Worm (Caenorhabditis elegans) whole organism, midembryonic: ENCODE results near the gene fbxa-83.

Experiments
- T22C8.4 ChIP-seq: fragments of 200-800 bp; sonication (Bioruptor generic); IDR thresholded peaks from 2 replicates; pipeline ENCODE4 v1.3.6; 2022; ENCODE audit warnings: missing genetic modification characterization, missing compliant biosample characterization
- cog-1 ChIP-seq: sonication (generic microtip); optimal IDR thresholded peaks from 2 replicates; lab custom pipeline; 2016; ENCODE audit warnings: missing genetic modification characterization, missing compliant biosample characterization
- flt-1 ChIP-seq: fragments of 200-800 bp; sonication (Bioruptor generic); IDR thresholded peaks from 2 replicates; pipeline ENCODE4 v1.3.6; 2022; ENCODE audit warnings: missing genetic modification characterization, missing compliant biosample characterization
- klf-2 ChIP-seq: fragments of 200-800 bp; sonication (Bioruptor generic); conservative IDR thresholded peaks from 2 replicates; pipeline ENCODE4 v1.3.6; 2022; ENCODE audit warnings: missing genetic modification reagents, missing genetic modification characterization, missing compliant biosample characterization
- med-1 ChIP-seq: sonication (generic microtip); optimal IDR thresholded peaks from 2 replicates; lab custom pipeline; 2017; ENCODE audit warnings: missing genetic modification characterization, mild to moderate bottlenecking, missing compliant biosample characterization, antibody characterized with exemption, missing genetic modification reagents; ENCODE audit not compliant: insufficient read depth
- ref-1 ChIP-seq: fragments of 200-800 bp; sonication (Bioruptor generic); conservative IDR thresholded peaks from 2 replicates; pipeline ENCODE4 v1.3.6; 2022; ENCODE audit warnings: missing genetic modification reagents, missing genetic modification characterization, missing compliant biosample characterization
- tab-1 ChIP-seq: fragments of 200-800 bp; sonication (Bioruptor generic); IDR thresholded peaks from 2 replicates; pipeline ENCODE4 v1.3.6; 2022; ENCODE audit warnings: missing genetic modification characterization, missing compliant biosample characterization
- ztf-23 ChIP-seq: fragments of 200-800 bp; sonication (Bioruptor generic); IDR thresholded peaks from 2 replicates; pipeline ENCODE4 v1.3.6; 2022; ENCODE audit warnings: missing genetic modification reagents, missing genetic modification characterization, missing compliant biosample characterization
- ztf-29 ChIP-seq: fragments of 200-800 bp; sonication (Bioruptor generic); IDR thresholded peaks from 2 replicates; pipeline ENCODE4 v1.3.6; 2022; ENCODE audit warnings: missing genetic modification reagents, missing genetic modification characterization, missing compliant biosample characterization

fbxa-83 gene

DNA sequence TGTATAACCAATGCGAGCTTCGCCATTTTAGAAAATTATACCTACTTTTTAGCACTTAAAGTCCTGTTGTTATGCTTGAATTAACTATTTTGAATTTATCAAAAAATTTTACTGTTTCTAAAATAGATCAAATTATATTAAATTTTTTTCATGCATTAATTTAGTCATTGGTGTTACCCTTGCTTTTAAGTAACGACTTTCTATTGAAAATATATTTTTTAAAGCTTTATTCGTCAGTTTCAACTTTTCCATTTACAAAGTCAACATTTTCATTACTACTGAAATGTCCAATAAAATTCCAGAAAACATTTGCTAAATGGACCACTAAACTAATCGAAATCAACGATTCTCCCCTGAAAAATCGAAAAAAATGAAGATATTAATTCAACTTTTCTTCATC, 34.6 kb downstream of the fbxa-83 start, which contains the start of gene Y64G10A.7:
Y64G10A.7 (plus strand) TSS at position 301 of the 400 bp plus-strand sequence.
- TF ChIP-seq med-1 (no peak), ztf-23 (GFP tag; lab: Robert Waterston, UW) (no peak), klf-2 (no peak), tab-1 (GFP tag; lab: Robert Waterston, UW) (no peak), flt-1 (GFP tag; lab: Robert Waterston, UW) (no peak), ztf-29 (no peak)

DNA sequence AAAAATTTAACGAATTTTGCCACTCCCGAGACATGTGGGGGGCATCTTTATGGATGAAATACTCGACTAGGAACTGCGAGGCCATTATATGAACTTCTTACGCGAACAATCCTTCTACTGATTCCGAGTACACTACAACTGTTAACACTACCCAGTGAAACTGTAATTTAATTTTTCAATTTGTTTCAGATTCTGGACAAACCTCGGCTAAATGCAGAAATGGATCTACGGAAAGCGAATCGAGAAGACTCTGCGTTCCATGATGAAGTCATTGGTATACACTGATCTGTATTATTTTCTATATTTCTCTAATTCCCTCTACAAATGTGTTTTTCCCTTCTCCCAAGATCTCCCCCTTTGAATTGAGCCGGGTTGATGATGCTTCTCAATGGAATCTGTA, 41.3 kb downstream of the fbxa-83 start:
- TF ChIP-seq ztf-23 (GFP tag; lab: Robert Waterston, UW) (no peak), cog-1 (no peak)

DNA sequence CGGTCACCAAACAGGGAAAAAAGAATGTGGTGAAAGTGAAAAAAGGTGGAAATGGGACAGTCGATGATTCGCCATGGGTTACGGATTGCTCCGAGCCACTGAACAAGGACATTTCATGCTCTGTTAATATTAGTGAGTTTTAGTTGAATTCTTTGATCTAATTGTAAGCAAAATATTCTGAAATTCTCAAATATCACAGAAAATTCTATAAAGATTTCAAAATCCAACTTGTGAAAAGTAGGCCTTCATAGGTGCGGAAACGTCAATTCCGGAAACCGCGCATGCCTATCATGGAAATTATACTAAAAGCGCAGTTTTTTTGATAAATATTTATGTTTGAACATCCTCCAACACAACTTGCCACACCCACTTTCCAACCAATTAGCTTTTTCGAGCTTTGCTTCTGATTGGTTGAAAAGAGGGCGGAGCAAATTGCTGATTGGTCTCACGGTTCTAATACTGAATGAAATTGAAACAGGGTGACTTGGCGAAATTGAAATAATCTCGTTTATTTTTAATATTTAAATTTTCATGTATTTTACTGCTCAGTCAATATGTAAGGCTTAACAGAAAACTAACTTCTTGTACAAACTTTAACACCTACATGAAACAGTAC, 49.3 kb downstream of the fbxa-83 start:
- no peak for TF ChIP-seq tab-1 (GFP tag; lab: Robert Waterston, UW)
- no peak for TF ChIP-seq cog-1
- TF ChIP-seq ztf-29: no peak
- TF ChIP-seq med-1: no peak
- TF ChIP-seq klf-2: no peak
- TF ChIP-seq T22C8.4 (GFP tag; lab: Robert Waterston, UW): no peak
- TF ChIP-seq ztf-23 (GFP tag; lab: Robert Waterston, UW): no peak
- no peak for TF ChIP-seq ref-1 (GFP tag; lab: Robert Waterston, UW)
- TF ChIP-seq flt-1 (GFP tag; lab: Robert Waterston, UW): no peak

DNA sequence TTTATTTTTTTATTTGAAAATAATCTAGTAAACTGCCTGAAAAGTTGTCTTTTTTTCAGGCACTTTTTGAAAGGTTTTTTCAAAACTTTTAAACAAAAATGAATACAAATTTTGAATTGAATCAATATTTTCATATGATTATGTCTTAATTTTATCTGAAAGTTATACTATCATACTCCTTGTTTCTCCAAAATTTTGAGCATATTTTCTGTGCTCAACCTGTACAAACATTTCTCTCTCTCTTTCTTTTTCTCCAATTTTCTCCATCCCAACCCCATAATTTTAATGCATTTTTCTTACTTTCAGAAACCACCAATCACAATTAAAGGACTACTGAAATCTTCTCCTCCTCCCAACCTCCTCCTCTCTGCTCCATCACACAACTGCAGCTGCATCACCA, 50.0 kb downstream of the fbxa-83 start, which contains the start of gene ilcr-1:
ilcr-1 (plus strand) TSS at position 301 of the 400 bp plus-strand sequence.
- TF ChIP-seq T22C8.4 (GFP tag; lab: Robert Waterston, UW) (no peak), cog-1 (no peak), flt-1 (GFP tag; lab: Robert Waterston, UW) (no peak), ref-1 (GFP tag; lab: Robert Waterston, UW) (no peak), ztf-23 (GFP tag; lab: Robert Waterston, UW) (no peak), med-1 (no peak)

DNA sequence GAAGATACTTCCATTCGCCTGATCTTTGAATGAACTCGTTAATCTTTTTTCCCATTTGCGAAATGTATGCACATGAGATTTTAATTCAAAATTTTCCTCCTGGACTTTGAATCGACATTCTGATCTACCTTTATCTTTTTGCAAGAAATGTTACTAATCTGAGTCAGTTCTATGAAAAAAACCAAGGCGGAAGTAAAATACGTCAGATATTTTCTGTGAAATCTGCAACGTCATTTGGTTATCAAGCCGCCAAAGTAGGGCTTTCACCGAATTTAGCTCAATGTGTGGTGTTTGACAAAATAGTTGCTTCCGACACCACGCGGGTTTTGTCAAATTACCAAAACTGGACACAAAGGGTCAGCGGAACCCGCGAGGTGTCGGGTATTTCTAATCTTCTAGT, 51.3 kb downstream of the fbxa-83 start:
- no peak for TF ChIP-seq cog-1
- no peak for TF ChIP-seq ref-1 (GFP tag; lab: Robert Waterston, UW)
- TF ChIP-seq ztf-23 (GFP tag; lab: Robert Waterston, UW): no peak
- TF ChIP-seq klf-2: no peak
- TF ChIP-seq med-1: no peak
- TF ChIP-seq tab-1 (GFP tag; lab: Robert Waterston, UW): no peak
- no peak for TF ChIP-seq ztf-29
- no peak for TF ChIP-seq flt-1 (GFP tag; lab: Robert Waterston, UW)
- TF ChIP-seq T22C8.4 (GFP tag; lab: Robert Waterston, UW): no peak
